Fruit fly (Drosophila melanogaster) whole organism, wandering third instar larva: Measurements from ENCODE around the gene Ubc6.

ENCODE experiments used
- Abd-B ChIP-seq: fragments of >200 bp; optimal IDR thresholded peaks from 2 replicates; lab custom pipeline; 2017; ENCODE audit warnings: missing biosample characterization, missing genetic modification characterization
- CG32264 ChIP-seq: fragments of 200-800 bp; sonication (Bioruptor generic); optimal IDR thresholded peaks from 2 replicates; lab custom pipeline; 2016; ENCODE audit warnings: missing biosample characterization, missing genetic modification characterization
- Dfd ChIP-seq: fragments of >200 bp; optimal IDR thresholded peaks from 2 replicates; lab custom pipeline; 2017; ENCODE audit warnings: missing biosample characterization, missing genetic modification characterization
- Dif ChIP-seq: fragments of 200-275, 200-300 bp; sonication (Bioruptor generic); optimal IDR thresholded peaks from 2 replicates; lab custom pipeline; 2018; ENCODE audit warnings: missing biosample characterization, missing genetic modification characterization; ENCODE audit not compliant: partially characterized antibody
- HLH106 ChIP-seq: fragments of 200-800 bp; optimal IDR thresholded peaks from 3 replicates; lab custom pipeline; 2019; ENCODE audit warnings: missing biosample characterization, mild to moderate bottlenecking, missing genetic modification characterization, moderate library complexity
- Hnf4 ChIP-seq: fragments of 200-800 bp; sonication (Bioruptor generic); optimal IDR thresholded peaks from 2 replicates; lab custom pipeline; 2016; ENCODE audit warnings: missing biosample characterization, mild to moderate bottlenecking, missing genetic modification characterization
- Hr78 ChIP-seq: fragments of >200 bp; optimal IDR thresholded peaks from 2 replicates; lab custom pipeline; 2017; ENCODE audit warnings: missing biosample characterization, missing genetic modification characterization
- Hr83 ChIP-seq: fragments of 200-300 bp; sonication (Bioruptor generic); optimal IDR thresholded peaks from 2 replicates; lab custom pipeline; 2016; ENCODE audit warnings: missing biosample characterization, mild to moderate bottlenecking, missing genetic modification characterization, moderate library complexity; ENCODE audit not compliant: poor library complexity, severe bottlenecking
- Jra ChIP-seq: sonication (Bioruptor generic); optimal IDR thresholded peaks from 2 replicates; lab custom pipeline; 2016; ENCODE audit warnings: missing biosample characterization, missing genetic modification characterization
- Myc ChIP-seq: fragments of >200 bp; optimal IDR thresholded peaks from 2 replicates; lab custom pipeline; 2017
- N ChIP-seq: fragments of >200 bp; optimal IDR thresholded peaks from 2 replicates; lab custom pipeline; 2018; ENCODE audit warnings: missing biosample characterization, missing external identifiers, missing genetic modification characterization
- OdsH ChIP-seq: fragments of 200-800 bp; sonication (Bioruptor generic); optimal IDR thresholded peaks from 2 replicates; lab custom pipeline; 2016; ENCODE audit warnings: missing biosample characterization, mild to moderate bottlenecking, missing genetic modification characterization
- Vsx2 ChIP-seq: fragments of 200-300, 225-300 bp; sonication (Bioruptor generic); optimal IDR thresholded peaks from 2 replicates; lab custom pipeline; 2018; ENCODE audit warnings: missing biosample characterization, missing genetic modification characterization; ENCODE audit not compliant: partially characterized antibody
- brk ChIP-seq: fragments of 200-800 bp; sonication (Bioruptor generic); optimal IDR thresholded peaks from 2 replicates; lab custom pipeline; 2016; ENCODE audit warnings: missing biosample characterization, mild to moderate bottlenecking, missing genetic modification characterization
- foxo ChIP-seq, 2 experiments: fragments of 200-800 bp; sonication (Bioruptor generic); optimal IDR thresholded peaks; 2 replicates in 1 of 2; 3 replicates in 1 of 2; lab custom pipeline; 2016 to 2017; ENCODE audit warnings: missing biosample characterization in 2 of 2, missing genetic modification characterization in 2 of 2
- fru ChIP-seq: fragments of 200-800 bp; sonication (Bioruptor generic); optimal IDR thresholded peaks from 3 replicates; lab custom pipeline; 2016; ENCODE audit warnings: missing biosample characterization, mild to moderate bottlenecking, missing genetic modification characterization
- h ChIP-seq: fragments of 200-800 bp; sonication (Bioruptor generic); optimal IDR thresholded peaks from 3 replicates; lab custom pipeline; 2016; ENCODE audit warnings: missing biosample characterization, mild to moderate bottlenecking, missing genetic modification characterization
- jim ChIP-seq: fragments of 175-275, 200-325 bp; sonication (Bioruptor generic); optimal IDR thresholded peaks from 2 replicates; lab custom pipeline; 2016; ENCODE audit warnings: missing biosample characterization, mild to moderate bottlenecking, missing genetic modification characterization
- pan ChIP-seq: fragments of >200 bp; optimal IDR thresholded peaks from 2 replicates; lab custom pipeline; 2017
- psq ChIP-seq: fragments of 200-800 bp; sonication (Bioruptor generic); optimal IDR thresholded peaks from 3 replicates; lab custom pipeline; 2017; ENCODE audit warnings: missing biosample characterization, mild to moderate bottlenecking, missing genetic modification characterization, moderate library complexity
- sv ChIP-seq: fragments of 200-800 bp; sonication (Bioruptor generic); optimal IDR thresholded peaks from 3 replicates; lab custom pipeline; 2016; ENCODE audit warnings: missing biosample characterization, missing genetic modification characterization
- tai ChIP-seq: sonication (Bioruptor generic); optimal IDR thresholded peaks from 2 replicates; lab custom pipeline; 2016; ENCODE audit warnings: missing biosample characterization, missing genetic modification characterization
- woc ChIP-seq: sonication (Bioruptor generic); optimal IDR thresholded peaks from 2 replicates; lab custom pipeline; 2016; ENCODE audit warnings: missing biosample characterization, mild to moderate bottlenecking, missing genetic modification characterization

The Ubc6 gene

DNA sequence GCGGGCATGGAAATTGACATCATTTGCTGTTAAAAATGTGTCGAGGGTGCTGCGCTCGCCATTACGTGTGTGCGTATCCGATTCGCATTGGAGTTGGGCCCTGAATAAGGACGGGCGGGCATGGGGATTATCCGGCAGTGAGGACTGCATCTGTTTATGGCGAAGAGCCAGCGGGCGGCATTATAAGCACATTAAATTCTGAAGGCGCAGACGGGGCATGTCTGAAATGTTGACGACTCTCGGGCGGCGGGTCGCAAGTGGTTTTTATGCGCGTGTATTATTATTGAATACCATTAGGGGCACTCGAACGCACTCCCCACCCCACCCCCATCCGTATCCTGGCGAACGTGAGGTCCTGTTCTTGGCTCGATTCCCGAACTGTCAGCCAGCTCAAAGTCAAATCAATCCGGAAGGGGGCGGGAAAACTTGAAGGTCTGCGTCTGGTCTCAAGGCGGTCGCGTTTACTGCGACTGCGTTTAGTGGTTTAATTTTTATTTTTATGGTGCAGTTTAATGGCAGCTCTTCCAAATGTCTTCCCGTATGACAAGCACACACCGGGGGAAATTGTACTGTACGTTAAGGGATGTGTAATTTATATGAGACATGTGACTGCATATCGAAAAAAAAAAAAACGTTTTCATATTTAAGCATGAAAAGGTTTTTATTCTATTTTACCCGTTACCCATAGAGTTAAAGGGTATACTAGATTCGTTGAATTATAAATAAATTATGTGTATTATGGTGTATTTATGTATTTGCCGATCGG is 26.0 kb upstream of the Ubc6 start:
- TF ChIP-seq OdsH (GFP tag; lab: Kevin White, UChicago) (peak; percentile 5), h (GFP tag; lab: Kevin White, UChicago) (no peak)

DNA sequence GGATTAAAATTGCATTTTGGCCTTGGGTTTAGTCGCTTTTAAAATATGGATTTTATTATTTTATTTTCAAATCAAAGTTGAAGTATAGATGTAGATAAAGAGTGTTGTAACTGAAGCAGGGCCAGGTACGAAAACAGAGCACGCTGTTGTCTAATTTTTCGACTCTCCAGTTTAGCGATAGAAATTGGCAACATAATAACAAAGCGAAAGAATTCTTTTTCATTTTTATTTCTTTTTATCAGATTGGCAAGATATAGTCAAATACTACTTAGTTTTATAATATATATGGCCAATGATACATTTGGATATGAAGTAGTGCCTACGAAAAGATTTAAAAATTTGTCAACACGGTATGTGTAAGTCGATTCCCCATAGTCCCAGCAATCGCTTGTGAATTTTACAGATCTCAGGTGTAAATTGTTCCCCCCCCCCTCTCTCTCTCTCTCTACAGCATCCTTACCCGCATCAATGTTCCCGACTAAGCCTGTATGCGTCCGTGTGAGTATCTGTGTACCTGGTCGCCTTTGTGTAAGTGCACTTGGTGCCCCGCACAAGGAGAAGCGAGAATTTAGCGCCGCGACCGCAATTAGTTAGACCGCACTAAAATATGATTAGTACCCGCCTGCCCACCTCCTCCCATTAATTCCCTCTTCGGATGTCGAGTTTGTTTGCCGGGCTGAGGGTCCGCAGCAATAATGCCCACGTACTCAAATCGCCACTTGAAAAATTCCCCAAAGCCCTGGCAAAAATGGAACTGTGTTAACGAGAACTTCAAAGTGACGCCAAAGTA is 23.6 kb upstream of the Ubc6 start:
- peak; percentile 43 for TF ChIP-seq pan (lab: Kevin White, UChicago)
- TF ChIP-seq brk (GFP tag; lab: Kevin White, UChicago): no peak
- TF ChIP-seq, all 38 proteins: peak for 1

DNA sequence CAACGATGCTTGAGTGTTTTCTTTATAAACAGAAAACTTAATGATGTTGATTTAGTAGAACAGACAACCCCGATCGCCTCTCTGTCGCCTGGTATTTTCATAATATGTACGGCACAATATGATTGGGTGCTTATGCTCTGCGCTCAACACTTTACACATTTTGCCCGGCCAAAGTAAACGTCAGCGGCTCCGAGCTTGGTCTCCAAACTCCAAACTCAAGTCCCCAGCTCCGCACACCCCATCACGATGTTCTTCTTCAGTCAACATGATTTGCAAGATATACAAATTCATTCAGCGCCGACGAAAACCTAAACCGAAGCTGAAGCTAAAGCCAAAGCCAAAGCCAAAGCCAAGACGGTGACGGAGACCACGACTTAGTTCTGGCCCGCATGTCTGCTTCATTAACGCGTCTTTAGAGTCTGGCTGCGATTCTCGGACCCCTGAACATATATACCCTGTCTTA is 22.9 kb upstream of the Ubc6 start:
- TF ChIP-seq Dif (GFP tag; lab: Kevin White, UChicago): no peak
- no peak for TF ChIP-seq Abd-B (GFP tag; lab: Kevin White, UChicago)
- TF ChIP-seq CG32264 (GFP tag; lab: Kevin White, UChicago): no peak
- TF ChIP-seq Hr78 (GFP tag; lab: Kevin White, UChicago): no peak
- TF ChIP-seq Hnf4: no peak
- no peak for TF ChIP-seq Myc
- TF ChIP-seq Dfd (GFP tag; lab: Kevin White, UChicago): no peak
- no peak for TF ChIP-seq Jra (GFP tag; lab: Kevin White, UChicago)
- no peak for TF ChIP-seq HLH106
- no peak for TF ChIP-seq tai (GFP tag; lab: Kevin White, UChicago)
- TF ChIP-seq Hr83: no peak
- TF ChIP-seq sv (GFP tag; lab: Kevin White, UChicago): no peak

DNA sequence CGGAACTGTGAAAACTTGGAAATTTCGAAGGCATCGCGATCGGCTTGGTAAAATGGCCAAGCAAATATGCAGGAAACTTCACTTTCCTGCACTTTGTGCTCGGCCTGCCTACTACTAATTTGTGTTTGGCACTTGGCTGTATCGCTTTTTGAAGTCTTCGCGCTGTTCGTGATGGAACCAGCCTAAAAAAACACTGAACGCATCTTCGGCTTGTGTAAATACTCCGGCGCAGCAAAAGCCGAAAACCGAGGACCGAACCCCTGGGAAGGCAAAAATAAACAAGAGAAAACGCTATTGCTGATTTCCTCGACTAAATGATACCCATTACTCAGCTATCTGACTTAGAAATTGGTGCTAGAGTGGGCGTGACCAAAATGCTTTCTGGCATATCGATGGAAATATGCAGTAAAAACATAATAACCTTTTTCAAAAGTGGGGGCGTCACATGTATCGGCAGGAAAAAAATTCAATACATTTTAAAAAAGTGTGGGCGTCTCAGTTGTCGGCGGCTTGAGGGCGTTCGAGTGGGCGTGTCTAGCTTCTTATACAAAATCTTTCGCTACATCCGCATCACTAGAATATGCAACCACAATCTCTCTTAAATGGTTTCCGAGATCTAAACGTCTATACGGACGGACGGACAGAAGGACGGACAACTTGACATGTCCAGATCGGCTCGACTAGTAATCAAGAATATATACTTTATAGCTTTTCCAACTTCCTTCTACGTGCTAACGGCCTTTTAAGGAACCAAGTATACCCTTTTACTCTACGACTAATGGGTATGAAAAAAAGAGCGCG is 22.2 kb upstream of the Ubc6 start:
- TF ChIP-seq tai (GFP tag; lab: Kevin White, UChicago) (peak; percentile 8), foxo (GFP tag; optimal IDR thresholded peaks at IDR 0.05; lab: Kevin White, UChicago) (peak in 1 of 2 experiments; percentile 9), woc (GFP tag; lab: Kevin White, UChicago) (peak; percentile 38), jim (GFP tag; lab: Kevin White, UChicago) (no peak)

DNA sequence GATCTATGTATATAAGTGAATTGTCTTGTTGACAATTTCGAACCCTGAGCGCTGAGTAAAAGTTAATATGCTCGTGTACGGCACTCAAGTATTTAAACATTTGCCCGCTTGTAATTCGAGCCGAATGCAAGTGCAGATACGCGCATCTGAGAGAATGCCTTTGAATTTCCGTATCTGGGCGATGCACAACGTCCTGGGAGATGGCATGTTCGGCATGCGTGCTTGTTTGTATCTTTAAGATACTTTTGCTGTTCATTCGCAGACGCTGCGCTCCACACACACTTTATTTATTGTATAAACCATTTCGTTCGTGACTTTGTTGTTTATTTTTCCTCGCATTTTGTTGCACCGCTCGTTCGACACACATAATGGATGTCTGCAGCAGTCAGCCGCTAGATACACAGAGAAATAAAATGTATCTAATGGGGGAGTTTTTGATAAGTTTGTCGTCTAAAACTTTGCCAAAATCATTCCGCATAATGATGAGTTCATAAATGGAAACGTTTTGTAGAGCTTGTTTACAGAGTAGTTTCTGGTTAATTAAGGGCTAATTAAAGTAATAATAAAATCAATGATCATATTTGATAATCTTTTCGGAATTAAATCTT is 21.4 kb upstream of the Ubc6 start:
- TF ChIP-seq fru: peak; percentile 10
- TF ChIP-seq Dfd (GFP tag; lab: Kevin White, UChicago): no peak
- TF ChIP-seq, all 38 proteins: peak for 1

DNA sequence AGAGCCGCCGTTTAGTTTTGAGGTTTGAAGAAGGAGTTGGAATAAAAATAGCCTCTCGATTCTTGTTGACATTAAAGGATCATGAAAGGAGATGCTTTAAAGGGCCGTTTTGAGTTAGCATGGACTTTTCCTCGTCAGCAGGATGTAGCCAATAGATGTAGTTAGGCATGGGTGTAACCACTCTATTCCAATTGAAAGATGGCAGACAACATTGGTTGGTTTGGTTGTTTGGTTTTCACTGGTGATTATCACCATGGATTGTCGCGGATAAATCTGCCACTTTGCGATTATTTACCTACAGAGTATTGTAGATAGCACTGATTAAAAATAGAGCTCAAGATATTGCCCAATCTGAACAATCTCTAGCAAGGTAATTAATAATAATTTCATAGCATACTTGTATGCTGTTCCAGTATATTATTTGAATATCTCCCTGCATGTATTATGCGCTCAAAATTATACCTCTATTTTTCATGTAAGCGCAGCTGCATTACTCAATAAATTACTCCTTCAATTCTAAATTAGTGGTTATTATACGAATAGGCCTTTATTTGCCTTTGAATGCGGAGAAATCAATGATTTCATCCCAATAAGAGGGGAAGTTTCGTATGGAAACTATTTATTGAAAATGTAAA is 20.6 kb upstream of the Ubc6 start:
- TF ChIP-seq Vsx2 (GFP tag; lab: Kevin White, UChicago) (peak; percentile 69), N (peak; percentile 70), HLH106 (no peak), pan (lab: Kevin White, UChicago) (no peak), Hr78 (GFP tag; lab: Kevin White, UChicago) (no peak), brk (GFP tag; lab: Kevin White, UChicago) (no peak), Jra (GFP tag; lab: Kevin White, UChicago) (no peak), sv (GFP tag; lab: Kevin White, UChicago) (no peak), psq (no peak), Myc (peak; percentile 84), woc (GFP tag; lab: Kevin White, UChicago) (no peak)
